Fruit fly (Drosophila melanogaster) whole organism, embryonic: ENCODE results near the gene mRpL35.

Experiments used
- B-H2 ChIP-seq: fragments of 200-800 bp; sonication (Bioruptor generic); optimal IDR thresholded peaks from 2 replicates; lab custom pipeline; 2018; ENCODE audit warnings: missing biosample characterization, mild to moderate bottlenecking, missing genetic modification characterization
- Bgb ChIP-seq: fragments of 200-800 bp; sonication (Bioruptor generic); IDR thresholded peaks from 2 replicates; pipeline ENCODE4 v1.3.6; 2022; ENCODE audit warnings: missing biosample characterization, missing genetic modification characterization; ENCODE audit not compliant: partially characterized antibody
- Bteb2 ChIP-seq: fragments of 200-800 bp; sonication (Bioruptor generic); optimal IDR thresholded peaks from 2 replicates; lab custom pipeline; 2016; ENCODE audit warnings: missing biosample characterization, missing genetic modification characterization
- CG10209 ChIP-seq: fragments of 200-800 bp; sonication (Bioruptor generic); optimal IDR thresholded peaks from 3 replicates; lab custom pipeline; 2017; ENCODE audit warnings: missing biosample characterization, mild to moderate bottlenecking, missing genetic modification characterization, missing genetic modification reagents
- CG10462 ChIP-seq: fragments of 200-800 bp; sonication (Bioruptor generic); optimal IDR thresholded peaks from 2 replicates; lab custom pipeline; 2016; ENCODE audit warnings: missing biosample characterization, missing genetic modification characterization
- CG10959 ChIP-seq: fragments of 200-800 bp; sonication (Bioruptor generic); IDR thresholded peaks from 2 replicates; pipeline ENCODE4 v1.3.6; 2022; ENCODE audit warnings: missing biosample characterization, missing genetic modification characterization
- CG12155 ChIP-seq: fragments of 200-800 bp; sonication (Bioruptor generic); optimal IDR thresholded peaks from 3 replicates; lab custom pipeline; 2016; ENCODE audit warnings: missing biosample characterization, missing genetic modification characterization
- CG12219 ChIP-seq: fragments of 200-800 bp; sonication (Bioruptor generic); optimal IDR thresholded peaks from 3 replicates; lab custom pipeline; 2018; ENCODE audit warnings: missing biosample characterization, mild to moderate bottlenecking, missing genetic modification characterization
- CG12236 ChIP-seq: fragments of 200-800 bp; sonication (Bioruptor generic); optimal IDR thresholded peaks from 2 replicates; lab custom pipeline; 2016; ENCODE audit warnings: missing biosample characterization, missing genetic modification characterization
- CG12391 ChIP-seq: fragments of 200-800 bp; sonication (Bioruptor generic); optimal IDR thresholded peaks from 3 replicates; lab custom pipeline; 2018; ENCODE audit warnings: missing biosample characterization, mild to moderate bottlenecking, missing genetic modification characterization, moderate library complexity
- CG15011 ChIP-seq: fragments of 200-800 bp; sonication (Bioruptor generic); optimal IDR thresholded peaks from 3 replicates; lab custom pipeline; 2018; ENCODE audit warnings: missing biosample characterization, mild to moderate bottlenecking, missing genetic modification characterization
- CG15073 ChIP-seq: fragments of 200-800 bp; sonication (Bioruptor generic); optimal IDR thresholded peaks from 2 replicates; lab custom pipeline; 2016; ENCODE audit warnings: missing biosample characterization, missing genetic modification characterization
- CG1529 ChIP-seq: fragments of 200-800 bp; sonication (Bioruptor generic); optimal IDR thresholded peaks from 3 replicates; lab custom pipeline; 2018; ENCODE audit warnings: missing biosample characterization, missing genetic modification characterization
- CG15601 ChIP-seq: fragments of 200-800 bp; sonication (Bioruptor generic); optimal IDR thresholded peaks from 3 replicates; lab custom pipeline; 2019; ENCODE audit warnings: missing biosample characterization, mild to moderate bottlenecking, missing genetic modification characterization, moderate library complexity
- CG31441 ChIP-seq: fragments of 200-800 bp; sonication (Bioruptor generic); IDR thresholded peaks from 2 replicates; pipeline ENCODE4 v1.3.6; 2022; ENCODE audit warnings: missing biosample characterization, missing genetic modification characterization
- CG3163 ChIP-seq: fragments of 200-800 bp; sonication (Bioruptor generic); optimal IDR thresholded peaks from 3 replicates; lab custom pipeline; 2016; ENCODE audit warnings: missing biosample characterization, missing genetic modification characterization
- CG33557 ChIP-seq: fragments of 200-800 bp; sonication (Bioruptor generic); optimal IDR thresholded peaks from 2 replicates; lab custom pipeline; 2019; ENCODE audit warnings: missing biosample characterization, mild to moderate bottlenecking, missing genetic modification characterization, moderate library complexity
- CG34422 ChIP-seq: fragments of 200-800 bp; sonication (Bioruptor generic); IDR thresholded peaks from 3 replicates; pipeline ENCODE4 v1.3.6; 2022; ENCODE audit warnings: missing biosample characterization, missing genetic modification characterization
- CG3847 ChIP-seq: fragments of 200-800 bp; sonication (Bioruptor generic); IDR thresholded peaks from 2 replicates; pipeline ENCODE4 v1.3.6; 2022; ENCODE audit warnings: missing biosample characterization, missing genetic modification characterization
- CG42726 ChIP-seq: fragments of 200-800 bp; sonication (Bioruptor generic); IDR thresholded peaks from 2 replicates; pipeline ENCODE4 v1.3.6; 2022; ENCODE audit warnings: missing biosample characterization, missing genetic modification characterization; ENCODE audit not compliant: partially characterized antibody
- CG6683 ChIP-seq: fragments of 200-800 bp; sonication (Bioruptor generic); optimal IDR thresholded peaks from 2 replicates; lab custom pipeline; 2017; ENCODE audit warnings: missing biosample characterization, mild to moderate bottlenecking, missing genetic modification characterization, missing genetic modification reagents
- CHES-1-like ChIP-seq: fragments of 200-800 bp; sonication (Bioruptor generic); optimal IDR thresholded peaks from 2 replicates; lab custom pipeline; 2016; ENCODE audit warnings: missing biosample characterization, missing genetic modification characterization
- D ChIP-seq, 2 experiments: fragments of 200-800 bp in 1 of 2; fragments of >200 bp in 1 of 2; sonication (Bioruptor generic) in 1 of 2; optimal IDR thresholded peaks; 2 replicates in 1 of 2; 3 replicates in 1 of 2; lab custom pipeline; 2017; ENCODE audit warnings: mild to moderate bottlenecking in 1 of 2, missing biosample characterization in 1 of 2, missing genetic modification characterization in 1 of 2, missing genetic modification reagents in 1 of 2
- Deaf1 ChIP-seq: fragments of 200-800 bp; optimal IDR thresholded peaks from 3 replicates; lab custom pipeline; 2019; ENCODE audit warnings: missing biosample characterization, mild to moderate bottlenecking, missing genetic modification characterization, moderate library complexity
- Dek ChIP-seq: fragments of 200-800 bp; sonication (Bioruptor generic); optimal IDR thresholded peaks from 3 replicates; lab custom pipeline; 2019; ENCODE audit warnings: missing biosample characterization, mild to moderate bottlenecking, missing genetic modification characterization, moderate library complexity
- Fer1 ChIP-seq: fragments of 200-800 bp; sonication (Bioruptor generic); optimal IDR thresholded peaks from 2 replicates; lab custom pipeline; 2017; ENCODE audit warnings: missing biosample characterization, mild to moderate bottlenecking, missing genetic modification characterization
- Med ChIP-seq: fragments of 200-800 bp; sonication (Bioruptor generic); peaks from one replicate; lab custom pipeline; 2016; ENCODE audit warnings: missing biosample characterization, missing genetic modification characterization, mild to moderate bottlenecking, inconsistent platforms, moderate library complexity
- Rfx ChIP-seq: fragments of 200-800 bp; sonication (Bioruptor generic); IDR thresholded peaks from 2 replicates; pipeline ENCODE4 v1.3.6; 2022; ENCODE audit warnings: missing biosample characterization, missing genetic modification characterization
- Ssrp ChIP-seq: fragments of 200-800 bp; sonication (Bioruptor generic); optimal IDR thresholded peaks from 2 replicates; lab custom pipeline; 2018; ENCODE audit warnings: missing biosample characterization, mild to moderate bottlenecking, missing genetic modification characterization, moderate library complexity
- Taf1 ChIP-seq: fragments of 200-800 bp; sonication (Bioruptor generic); IDR thresholded peaks from 2 replicates; pipeline ENCODE4 v1.3.6; 2022; ENCODE audit warnings: missing biosample characterization, missing genetic modification characterization
- Tbp ChIP-seq: fragments of >200 bp; optimal IDR thresholded peaks from 2 replicates; lab custom pipeline; 2018; ENCODE audit warnings: missing biosample characterization, missing genetic modification characterization
- cwo ChIP-seq: fragments of 200-800 bp; sonication (Bioruptor generic); optimal IDR thresholded peaks from 3 replicates; lab custom pipeline; 2017; ENCODE audit warnings: missing biosample characterization, missing genetic modification characterization, mild to moderate bottlenecking, moderate library complexity, missing genetic modification reagents
- dpn ChIP-seq, 2 experiments: fragments of 200-800 bp; sonication (Bioruptor generic); optimal IDR thresholded peaks; 3 replicates each; lab custom pipeline; 2016; ENCODE audit warnings: missing biosample characterization in 2 of 2, missing genetic modification characterization in 2 of 2
- emc ChIP-seq: fragments of 200-800 bp; sonication (Bioruptor generic); optimal IDR thresholded peaks from 2 replicates; lab custom pipeline; 2016; ENCODE audit warnings: missing biosample characterization, missing genetic modification characterization
- fru ChIP-seq: fragments of >200 bp; optimal IDR thresholded peaks from 2 replicates; lab custom pipeline; 2017
- ind ChIP-seq: fragments of 200-800 bp; sonication (Bioruptor generic); optimal IDR thresholded peaks from 3 replicates; lab custom pipeline; 2016; ENCODE audit warnings: missing biosample characterization, missing genetic modification characterization
- lbe ChIP-seq: fragments of 200-800 bp; sonication (Bioruptor generic); optimal IDR thresholded peaks from 2 replicates; lab custom pipeline; 2016; ENCODE audit warnings: missing biosample characterization, mild to moderate bottlenecking, missing genetic modification characterization
- lola ChIP-seq, 3 experiments: fragments of >200 bp in 2 of 3; fragments of 200-800 bp in 1 of 3; sonication (Bioruptor generic) in 1 of 3; optimal IDR thresholded peaks; 2 replicates each; lab custom pipeline; 2017 to 2019; ENCODE audit warnings: missing biosample characterization in 3 of 3, missing genetic modification characterization in 3 of 3, mild to moderate bottlenecking in 1 of 3, moderate library complexity in 1 of 3
- lov ChIP-seq, 2 experiments: fragments of 200-800 bp in 1 of 2; fragments of >200 bp in 1 of 2; sonication (Bioruptor generic) in 1 of 2; IDR thresholded peaks in 1 of 2; optimal IDR thresholded peaks in 1 of 2; 2 replicates in 1 of 2; 3 replicates in 1 of 2; pipeline versions ENCODE4 v1.3.6 to Lab custom; 2017 to 2022; ENCODE audit warnings: missing biosample characterization in 1 of 2, missing genetic modification characterization in 1 of 2
- mirr ChIP-seq: fragments of 200-800 bp; sonication (Bioruptor generic); optimal IDR thresholded peaks from 3 replicates; lab custom pipeline; 2018; ENCODE audit warnings: missing biosample characterization, mild to moderate bottlenecking, missing genetic modification characterization
- pb ChIP-seq: fragments of 200-800 bp; sonication (Bioruptor generic); optimal IDR thresholded peaks from 3 replicates; lab custom pipeline; 2016; ENCODE audit warnings: missing biosample characterization, missing genetic modification characterization
- ranshi ChIP-seq: fragments of 200-800 bp; sonication (Bioruptor generic); IDR thresholded peaks from 2 replicates; pipeline ENCODE4 v1.3.6; 2022; ENCODE audit warnings: missing biosample characterization, missing genetic modification characterization
- slbo ChIP-seq: fragments of 200-800 bp; sonication (Bioruptor generic); IDR thresholded peaks from 2 replicates; pipeline ENCODE4 v1.3.6; 2022; ENCODE audit warnings: missing biosample characterization, missing genetic modification characterization
- tio ChIP-seq: fragments of 200-800 bp; sonication (Bioruptor generic); optimal IDR thresholded peaks from 2 replicates; lab custom pipeline; 2017; ENCODE audit warnings: missing biosample characterization, missing genetic modification characterization, inconsistent platforms
- trem ChIP-seq: fragments of 200-800 bp; optimal IDR thresholded peaks from 3 replicates; lab custom pipeline; 2019; ENCODE audit warnings: missing biosample characterization, mild to moderate bottlenecking, missing genetic modification characterization, moderate library complexity
- vnd ChIP-seq: fragments of 200-800 bp; sonication (Bioruptor generic); IDR thresholded peaks from 3 replicates; pipeline ENCODE4 v1.3.6; 2022; ENCODE audit warnings: missing biosample characterization, missing genetic modification characterization; ENCODE audit not compliant: partially characterized antibody
- wdn ChIP-seq: fragments of 200-800 bp; sonication (Bioruptor generic); IDR thresholded peaks from 2 replicates; pipeline ENCODE4 v1.3.6; 2022; ENCODE audit warnings: missing biosample characterization, missing genetic modification characterization
- zf30C ChIP-seq: fragments of 200-800 bp; sonication (Bioruptor generic); optimal IDR thresholded peaks from 3 replicates; lab custom pipeline; 2018; ENCODE audit warnings: missing biosample characterization, mild to moderate bottlenecking, missing genetic modification characterization

mRpL35 gene

dm6 chr3R:22049134-22049796, 25.9 kb downstream of the mRpL35 start (continued):
- TF ChIP-seq CG3847 (GFP tag; lab: Robert Waterston, UW) (peak; percentile 77), cwo (GFP tag; lab: Kevin White, UChicago) (peak; percentile 96), CG34422 (GFP tag; lab: Robert Waterston, UW) (peak; percentile 77), CG12236 (GFP tag; lab: Kevin White, UChicago) (peak; percentile 66), Ssrp (tag; lab: Kevin White, UChicago) (peak; percentile 71), CHES-1-like (GFP tag; lab: Kevin White, UChicago) (peak; percentile 68), Fer1 (GFP tag; lab: Kevin White, UChicago) (peak; percentile 88), Bteb2 (peak; percentile 77), pb (GFP tag; lab: Kevin White, UChicago) (peak; percentile 64), tio (GFP tag; lab: Kevin White, UChicago) (peak; percentile 74), Dek (tag; lab: Kevin White, UChicago) (peak; percentile 81), CG10959 (GFP tag; lab: Robert Waterston, UW) (peak; percentile 74), CG12391 (tag; lab: Kevin White, UChicago) (peak; percentile 84), Taf1 (GFP tag; lab: Robert Waterston, UW) (peak; percentile 61), CG10462 (GFP tag; lab: Kevin White, UChicago) (peak; percentile 56), CG3163 (GFP tag; lab: Kevin White, UChicago) (peak; percentile 32), dpn (GFP tag; optimal IDR thresholded peaks at IDR 0.05; lab: Kevin White, UChicago) (peak; percentile 80 to 85), CG15011 (GFP tag; lab: Kevin White, UChicago) (peak; percentile 53), lov (optimal IDR thresholded peaks at IDR 0.05; lab: Kevin White, UChicago) (no peak), lov (GFP tag; IDR thresholded peaks at IDR 0.05; lab: Robert Waterston, UW) (peak; percentile 84), CG15073 (GFP tag; lab: Kevin White, UChicago) (no peak), trem (tag; lab: Kevin White, UChicago) (peak; percentile 60), B-H2 (GFP tag; lab: Kevin White, UChicago) (peak; percentile 3), CG33557 (no peak), D (optimal IDR thresholded peaks at IDR 0.05; lab: Kevin White, UChicago) (no peak), D (GFP tag; optimal IDR thresholded peaks at IDR 0.05; lab: Kevin White, UChicago) (peak; percentile 75), CG15601 (tag; lab: Kevin White, UChicago) (peak; percentile 58), CG1529 (GFP tag; lab: Kevin White, UChicago) (peak; percentile 75), Deaf1 (tag; lab: Kevin White, UChicago) (peak; percentile 55), CG6683 (peak; percentile 60), Rfx (GFP tag; lab: Robert Waterston, UW) (peak; percentile 89), ind (GFP tag; lab: Kevin White, UChicago) (peak; percentile 77), CG31441 (GFP tag; lab: Robert Waterston, UW) (peak; percentile 71), vnd (no peak), CG42726 (GFP tag; lab: Robert Waterston, UW) (no peak), emc (GFP tag; lab: Kevin White, UChicago) (peak; percentile 34), CG12219 (GFP tag; lab: Kevin White, UChicago) (peak; percentile 81), CG12155 (peak; percentile 66), CG10209 (GFP tag; lab: Kevin White, UChicago) (peak; percentile 75), zf30C (GFP tag; lab: Kevin White, UChicago) (peak; percentile 75), fru (no peak), wdn (GFP tag; lab: Robert Waterston, UW) (peak; percentile 70), slbo (GFP tag; lab: Robert Waterston, UW) (peak; percentile 84), Med (GFP tag; lab: Kevin White, UChicago) (peak; percentile 97), lbe (GFP tag; lab: Kevin White, UChicago) (no peak), Bgb (GFP tag; lab: Robert Waterston, UW) (0 out of 2 replicates have a peak, but pooled peaks have one; percentile 10), mirr (GFP tag; lab: Kevin White, UChicago) (no peak), lola (GFP tag; optimal IDR thresholded peaks at IDR 0.05; lab: Kevin White, UChicago) (peak in 1 of 3 experiments; percentile 58), Tbp (GFP tag; lab: Kevin White, UChicago) (no peak), ranshi (GFP tag; lab: Robert Waterston, UW) (peak; percentile 84)
